Fruit fly (Drosophila melanogaster) whole organism, wandering third instar larva: ENCODE data around the gene mRpL48.

ENCODE experiments used
- Abd-B ChIP-seq: fragments of >200 bp; optimal IDR thresholded peaks from 2 replicates; lab custom pipeline; 2017; ENCODE audit warnings: missing biosample characterization, missing genetic modification characterization
- CG9705 ChIP-seq: fragments of 200-800 bp; sonication (Bioruptor generic); optimal IDR thresholded peaks from 2 replicates; lab custom pipeline; 2018; ENCODE audit warnings: missing biosample characterization, mild to moderate bottlenecking, missing genetic modification characterization
- Dfd ChIP-seq: fragments of >200 bp; optimal IDR thresholded peaks from 2 replicates; lab custom pipeline; 2017; ENCODE audit warnings: missing biosample characterization, missing genetic modification characterization
- Hr78 ChIP-seq: fragments of >200 bp; optimal IDR thresholded peaks from 2 replicates; lab custom pipeline; 2017; ENCODE audit warnings: missing biosample characterization, missing genetic modification characterization
- Myc ChIP-seq: fragments of >200 bp; optimal IDR thresholded peaks from 2 replicates; lab custom pipeline; 2017
- dsf ChIP-seq: sonication (Bioruptor generic); optimal IDR thresholded peaks from 2 replicates; lab custom pipeline; 2016; ENCODE audit warnings: missing biosample characterization, missing genetic modification characterization, borderline replicate concordance
- psq ChIP-seq: fragments of 200-800 bp; sonication (Bioruptor generic); optimal IDR thresholded peaks from 3 replicates; lab custom pipeline; 2017; ENCODE audit warnings: missing biosample characterization, mild to moderate bottlenecking, missing genetic modification characterization, moderate library complexity
- woc ChIP-seq: sonication (Bioruptor generic); optimal IDR thresholded peaks from 2 replicates; lab custom pipeline; 2016; ENCODE audit warnings: missing biosample characterization, mild to moderate bottlenecking, missing genetic modification characterization

dm6 chr2L:1708110-1708509 lies 2.2 kb upstream of the mRpL48 start:
- TF ChIP-seq Abd-B (GFP tag; lab: Kevin White, UChicago) (no peak), CG9705 (GFP tag; lab: Kevin White, UChicago) (no peak), Dfd (GFP tag; lab: Kevin White, UChicago) (no peak), Hr78 (GFP tag; lab: Kevin White, UChicago) (no peak), Myc (no peak), woc (no peak), psq (no peak), dsf (no peak)
